Worm (Caenorhabditis elegans) whole organism, mixed stage, embryonic: ENCODE measurements around the gene F57A8.1.

ENCODE experiments used
- ceh-43 ChIP-seq: fragments of 200-800 bp; sonication (Bioruptor generic); optimal IDR thresholded peaks from 2 replicates; lab custom pipeline; 2018; ENCODE audit warnings: mild to moderate bottlenecking, missing genetic modification characterization, moderate library complexity, missing compliant biosample characterization
- ces-1 ChIP-seq: fragments of 150-350 bp; optimal IDR thresholded peaks from 2 replicates; lab custom pipeline; 2014; ENCODE audit warnings: missing biosample characterization, missing genetic modification reagents, missing genetic modification characterization
- cnd-1 ChIP-seq: fragments of 200-800 bp; sonication (Bioruptor generic); optimal IDR thresholded peaks from 2 replicates; lab custom pipeline; 2018; ENCODE audit warnings: mild to moderate bottlenecking, missing genetic modification characterization, missing compliant biosample characterization
- elt-1 ChIP-seq: sonication (generic microtip); optimal IDR thresholded peaks from 2 replicates; lab custom pipeline; 2017; ENCODE audit warnings: missing genetic modification characterization, mild to moderate bottlenecking, missing compliant biosample characterization, antibody characterized with exemption, moderate library complexity, borderline replicate concordance; ENCODE audit not compliant: insufficient read depth
- elt-3 ChIP-seq: fragments of 150-350 bp; optimal IDR thresholded peaks from 2 replicates; lab custom pipeline; 2014; ENCODE audit warnings: missing biosample characterization, missing genetic modification characterization
- lin-13 ChIP-seq: fragments of 150-350 bp; optimal IDR thresholded peaks from 2 replicates; lab custom pipeline; 2014; ENCODE audit warnings: missing biosample characterization, missing genetic modification characterization
- lsy-2 ChIP-seq: fragments of 150-350 bp; optimal IDR thresholded peaks from 2 replicates; lab custom pipeline; 2014; ENCODE audit warnings: missing biosample characterization, missing genetic modification characterization
- nhr-76 ChIP-seq: sonication (generic microtip); optimal IDR thresholded peaks from 2 replicates; lab custom pipeline; 2017; ENCODE audit warnings: missing biosample characterization, missing genetic modification characterization
- snpc-4 ChIP-seq: fragments of 150-350 bp; optimal IDR thresholded peaks from 2 replicates; lab custom pipeline; 2014; ENCODE audit warnings: missing biosample characterization, missing genetic modification characterization
- unc-39 ChIP-seq: fragments of 150-350 bp; optimal IDR thresholded peaks from 2 replicates; lab custom pipeline; 2014; ENCODE audit warnings: missing biosample characterization, missing genetic modification characterization
- unc-62 ChIP-seq: fragments of 150-350 bp; optimal IDR thresholded peaks from 2 replicates; lab custom pipeline; 2014; ENCODE audit warnings: missing biosample characterization, missing genetic modification reagents, missing genetic modification characterization
- zip-8 ChIP-seq: fragments of 150-350 bp; optimal IDR thresholded peaks from 2 replicates; lab custom pipeline; 2014; ENCODE audit warnings: missing biosample characterization, missing genetic modification characterization
- ztf-11 ChIP-seq: fragments of 150-350 bp; optimal IDR thresholded peaks from 2 replicates; lab custom pipeline; 2014; ENCODE audit warnings: missing biosample characterization, missing genetic modification characterization

- TF ChIP-seq unc-62 (GFP tag; lab: Kevin White, UChicago), result no peak
- no peak for TF ChIP-seq cnd-1 (tag; lab: Kevin White, UChicago)
- TF ChIP-seq snpc-4, result no peak
- no peak for TF ChIP-seq elt-1 (tag; lab: Kevin White, UChicago)
- no peak for TF ChIP-seq lsy-2
- no peak for TF ChIP-seq unc-39 (tag; lab: Kevin White, UChicago)
- TF ChIP-seq zip-8 (tag; lab: Kevin White, UChicago), result no peak
- TF ChIP-seq ztf-11, result no peak
- TF ChIP-seq nhr-76 (tag; lab: Kevin White, UChicago), result no peak
- TF ChIP-seq elt-3 (tag; lab: Kevin White, UChicago), result no peak
- no peak for TF ChIP-seq ces-1 (GFP tag; lab: Kevin White, UChicago)
- TF ChIP-seq ceh-43 (GFP tag; lab: Kevin White, UChicago), result no peak
- TF ChIP-seq lin-13, result no peak
Observed at ce11 chrV:10030992-10031383, 6.2 kb upstream of the F57A8.1 start, which contains the start of gene acl-2.
